Fruit fly (Drosophila melanogaster) whole organism, embryonic: ENCODE data around the gene SCCRO4.

Experiments used
- B-H1 ChIP-seq: fragments of 200-800 bp; sonication (Bioruptor generic); IDR thresholded peaks from 3 replicates; pipeline ENCODE4 v1.3.6; 2022; ENCODE audit warnings: missing biosample characterization, missing genetic modification characterization
- B-H2 ChIP-seq: fragments of 200-800 bp; sonication (Bioruptor generic); optimal IDR thresholded peaks from 2 replicates; lab custom pipeline; 2018; ENCODE audit warnings: missing biosample characterization, mild to moderate bottlenecking, missing genetic modification characterization
- CG11247 ChIP-seq: fragments of 200-800 bp; sonication (Bioruptor generic); IDR thresholded peaks from 2 replicates; pipeline ENCODE4 v1.3.6; 2022; ENCODE audit warnings: missing biosample characterization, missing genetic modification characterization
- CG12942 ChIP-seq: fragments of 200-800 bp; sonication (Bioruptor generic); optimal IDR thresholded peaks from 3 replicates; lab custom pipeline; 2016; ENCODE audit warnings: missing biosample characterization, missing genetic modification characterization
- CG13894 ChIP-seq: fragments of 200-800 bp; sonication (Bioruptor generic); optimal IDR thresholded peaks from 3 replicates; lab custom pipeline; 2018; ENCODE audit warnings: missing biosample characterization, mild to moderate bottlenecking, missing genetic modification characterization, moderate library complexity
- CG14667 ChIP-seq: fragments of 200-800 bp; sonication (Bioruptor generic); IDR thresholded peaks from 2 replicates; pipeline ENCODE4 v1.3.6; 2022; ENCODE audit warnings: missing biosample characterization, missing genetic modification characterization
- CG3281 ChIP-seq: fragments of 200-800 bp; sonication (Bioruptor generic); optimal IDR thresholded peaks from 3 replicates; lab custom pipeline; 2017; ENCODE audit warnings: missing biosample characterization, mild to moderate bottlenecking, missing genetic modification characterization
- CG42726 ChIP-seq: fragments of 200-800 bp; sonication (Bioruptor generic); IDR thresholded peaks from 2 replicates; pipeline ENCODE4 v1.3.6; 2022; ENCODE audit warnings: missing biosample characterization, missing genetic modification characterization; ENCODE audit not compliant: partially characterized antibody
- CG4820 ChIP-seq: fragments of 200-800 bp; sonication (Bioruptor generic); optimal IDR thresholded peaks from 3 replicates; lab custom pipeline; 2016; ENCODE audit warnings: missing biosample characterization, missing genetic modification characterization
- CG7372 ChIP-seq: fragments of 200-800 bp; sonication (Bioruptor generic); IDR thresholded peaks from 2 replicates; pipeline ENCODE4 v1.3.6; 2022; ENCODE audit warnings: missing biosample characterization, missing genetic modification characterization
- CG7556 ChIP-seq: fragments of 200-800 bp; sonication (Bioruptor generic); optimal IDR thresholded peaks from 2 replicates; lab custom pipeline; 2017; ENCODE audit warnings: missing biosample characterization, mild to moderate bottlenecking, missing genetic modification characterization
- CG9817 ChIP-seq: fragments of 200-800 bp; sonication (Bioruptor generic); optimal IDR thresholded peaks from 2 replicates; lab custom pipeline; 2018; ENCODE audit warnings: missing biosample characterization, mild to moderate bottlenecking, missing genetic modification characterization, moderate library complexity
- CG9932 ChIP-seq: fragments of 200-800 bp; sonication (Bioruptor generic); IDR thresholded peaks from 2 replicates; pipeline ENCODE4 v1.3.6; 2022; ENCODE audit warnings: missing biosample characterization, missing genetic modification characterization
- Dek ChIP-seq: fragments of 200-800 bp; sonication (Bioruptor generic); optimal IDR thresholded peaks from 3 replicates; lab custom pipeline; 2019; ENCODE audit warnings: missing biosample characterization, mild to moderate bottlenecking, missing genetic modification characterization, moderate library complexity
- Dp ChIP-seq: fragments of 200-800 bp; sonication (Bioruptor generic); optimal IDR thresholded peaks from 2 replicates; lab custom pipeline; 2018; ENCODE audit warnings: missing biosample characterization, mild to moderate bottlenecking, missing genetic modification characterization, moderate library complexity
- Drgx ChIP-seq: fragments of 200-800 bp; sonication (Bioruptor generic); IDR thresholded peaks from 2 replicates; pipeline ENCODE4 v1.3.6; 2022; ENCODE audit warnings: missing biosample characterization, missing genetic modification characterization
- Eip74EF ChIP-seq, 2 experiments: fragments of 200-800 bp in 1 of 2; fragments of >200 bp in 1 of 2; sonication (Bioruptor generic) in 1 of 2; optimal IDR thresholded peaks; 2 replicates each; lab custom pipeline; 2017 to 2019; ENCODE audit warnings: missing biosample characterization in 2 of 2, missing genetic modification characterization in 2 of 2, mild to moderate bottlenecking in 1 of 2, moderate library complexity in 1 of 2
- Fer3 ChIP-seq: fragments of 200-800 bp; sonication (Bioruptor generic); optimal IDR thresholded peaks from 2 replicates; lab custom pipeline; 2018; ENCODE audit warnings: missing biosample characterization, mild to moderate bottlenecking, missing genetic modification characterization, moderate library complexity
- Gug ChIP-seq: fragments of 200-800 bp; sonication (Bioruptor generic); IDR thresholded peaks from 4 replicates; pipeline ENCODE4 v1.3.6; 2022; ENCODE audit warnings: missing biosample characterization, missing genetic modification characterization
- H2.0 ChIP-seq: fragments of 200-800 bp; sonication (Bioruptor generic); IDR thresholded peaks from 2 replicates; pipeline ENCODE4 v1.3.6; 2022; ENCODE audit warnings: missing biosample characterization, missing genetic modification characterization
- HLH4C ChIP-seq: fragments of 200-800 bp; sonication (Bioruptor generic); IDR thresholded peaks from 3 replicates; pipeline ENCODE4 v1.3.6; 2022; ENCODE audit warnings: missing biosample characterization, missing genetic modification characterization; ENCODE audit not compliant: partially characterized antibody
- HmgD ChIP-seq: fragments of 200-800 bp; sonication (Bioruptor generic); optimal IDR thresholded peaks from 3 replicates; lab custom pipeline; 2016; ENCODE audit warnings: missing biosample characterization, missing genetic modification characterization
- Hmx ChIP-seq: fragments of 200-800 bp; sonication (Bioruptor generic); optimal IDR thresholded peaks from 2 replicates; lab custom pipeline; 2016; ENCODE audit warnings: missing biosample characterization, missing genetic modification characterization
- Hr3 ChIP-seq: fragments of 200-800 bp; sonication (Bioruptor generic); optimal IDR thresholded peaks from 3 replicates; lab custom pipeline; 2016; ENCODE audit warnings: missing biosample characterization, missing genetic modification characterization
- Lim3 ChIP-seq: fragments of 200-800 bp; sonication (Bioruptor generic); IDR thresholded peaks from 2 replicates; pipeline ENCODE4 v1.3.6; 2022; ENCODE audit warnings: missing biosample characterization, missing genetic modification characterization
- Mrtf ChIP-seq: fragments of 200-800 bp; sonication (Bioruptor generic); IDR thresholded peaks from 3 replicates; pipeline ENCODE4 v1.3.6; 2022; ENCODE audit warnings: missing biosample characterization, missing genetic modification characterization
- Taf1 ChIP-seq: fragments of 200-800 bp; sonication (Bioruptor generic); IDR thresholded peaks from 2 replicates; pipeline ENCODE4 v1.3.6; 2022; ENCODE audit warnings: missing biosample characterization, missing genetic modification characterization
- YL-1 ChIP-seq: fragments of 200-800 bp; sonication (Bioruptor generic); optimal IDR thresholded peaks from 3 replicates; lab custom pipeline; 2017; ENCODE audit warnings: missing biosample characterization, mild to moderate bottlenecking, missing genetic modification characterization
- aop ChIP-seq: fragments of 200-800 bp; sonication (Bioruptor generic); IDR thresholded peaks from 2 replicates; pipeline ENCODE4 v1.3.6; 2022; ENCODE audit warnings: missing biosample characterization, missing genetic modification characterization
- ato ChIP-seq: fragments of 200-800 bp; sonication (Bioruptor generic); IDR thresholded peaks from 2 replicates; pipeline ENCODE4 v1.3.6; 2022; ENCODE audit warnings: missing biosample characterization, missing genetic modification characterization; ENCODE audit not compliant: partially characterized antibody
- bsh ChIP-seq, 2 experiments: fragments of 200-800 bp; sonication (Bioruptor generic); optimal IDR thresholded peaks; 2 replicates each; lab custom pipeline; 2017 to 2018; ENCODE audit warnings: mild to moderate bottlenecking in 2 of 2, missing biosample characterization in 2 of 2, missing genetic modification characterization in 2 of 2, moderate library complexity in 1 of 2
- corto ChIP-seq: fragments of 200-800 bp; sonication (Bioruptor generic); optimal IDR thresholded peaks from 2 replicates; lab custom pipeline; 2016; ENCODE audit warnings: missing biosample characterization, mild to moderate bottlenecking, missing genetic modification characterization, moderate library complexity
- croc ChIP-seq: fragments of 200-800 bp; sonication (Bioruptor generic); conservative IDR thresholded peaks from 3 replicates; pipeline ENCODE4 v1.3.6; 2022; ENCODE audit warnings: missing biosample characterization, missing genetic modification characterization
- grn ChIP-seq: fragments of 200-800 bp; sonication (Bioruptor generic); optimal IDR thresholded peaks from 3 replicates; lab custom pipeline; 2017; ENCODE audit warnings: missing biosample characterization, missing genetic modification characterization
- ham ChIP-seq: fragments of 200-800 bp; sonication (Bioruptor generic); IDR thresholded peaks from 2 replicates; pipeline ENCODE4 v1.3.6; 2022; ENCODE audit warnings: missing biosample characterization, missing genetic modification characterization
- inv ChIP-seq: fragments of 200-800 bp; sonication (Bioruptor generic); IDR thresholded peaks from 2 replicates; pipeline ENCODE4 v1.3.6; 2022; ENCODE audit warnings: missing biosample characterization, missing genetic modification characterization; ENCODE audit not compliant: partially characterized antibody
- ken ChIP-seq: fragments of 200-800 bp; sonication (Bioruptor generic); IDR thresholded peaks from 3 replicates; pipeline ENCODE4 v1.3.6; 2022; ENCODE audit warnings: missing biosample characterization, missing genetic modification characterization
- kni ChIP-seq: fragments of 200-800 bp; sonication (Bioruptor generic); optimal IDR thresholded peaks from 3 replicates; lab custom pipeline; 2017; ENCODE audit warnings: mild to moderate bottlenecking, missing biosample characterization, missing genetic modification reagents, missing genetic modification characterization
- knrl ChIP-seq: fragments of 200-800 bp; sonication (Bioruptor generic); IDR thresholded peaks from 3 replicates; pipeline ENCODE4 v1.3.6; 2022; ENCODE audit warnings: missing biosample characterization, missing genetic modification characterization; ENCODE audit not compliant: partially characterized antibody
- nau ChIP-seq: fragments of 200-800 bp; sonication (Bioruptor generic); optimal IDR thresholded peaks from 3 replicates; lab custom pipeline; 2017; ENCODE audit warnings: missing biosample characterization, mild to moderate bottlenecking, missing genetic modification characterization, missing genetic modification reagents
- nmo ChIP-seq: fragments of 200-800 bp; sonication (Bioruptor generic); optimal IDR thresholded peaks from 2 replicates; lab custom pipeline; 2018; ENCODE audit warnings: missing biosample characterization, mild to moderate bottlenecking, missing genetic modification characterization, moderate library complexity
- pb ChIP-seq: fragments of 200-800 bp; sonication (Bioruptor generic); optimal IDR thresholded peaks from 3 replicates; lab custom pipeline; 2016; ENCODE audit warnings: missing biosample characterization, missing genetic modification characterization
- ranshi ChIP-seq: fragments of 200-800 bp; sonication (Bioruptor generic); IDR thresholded peaks from 2 replicates; pipeline ENCODE4 v1.3.6; 2022; ENCODE audit warnings: missing biosample characterization, missing genetic modification characterization
- seq ChIP-seq: fragments of 200-800 bp; sonication (Bioruptor generic); IDR thresholded peaks from 2 replicates; pipeline ENCODE4 v1.3.6; 2022; ENCODE audit warnings: missing biosample characterization, missing genetic modification characterization
- slou ChIP-seq: fragments of 200-800 bp; sonication (Bioruptor generic); optimal IDR thresholded peaks from 3 replicates; lab custom pipeline; 2016; ENCODE audit warnings: missing biosample characterization, missing genetic modification characterization
- tin ChIP-seq: fragments of 200-800 bp; sonication (Bioruptor generic); optimal IDR thresholded peaks from 3 replicates; lab custom pipeline; 2016; ENCODE audit warnings: missing biosample characterization, missing genetic modification characterization
- zen2 ChIP-seq: fragments of 200-800 bp; sonication (Bioruptor generic); IDR thresholded peaks from 3 replicates; pipeline ENCODE4 v1.3.6; 2022; ENCODE audit warnings: missing biosample characterization, missing genetic modification characterization; ENCODE audit not compliant: partially characterized antibody
- zfh2 ChIP-seq: fragments of 200-800 bp; sonication (Bioruptor generic); optimal IDR thresholded peaks from 2 replicates; lab custom pipeline; 2016; ENCODE audit warnings: missing biosample characterization, missing genetic modification characterization

The SCCRO4 gene

dm6 chr3L:20347762-20348580 is 48.8 kb downstream of the SCCRO4 start, which contains the start of the genes Rbbp5 and eRF1 (continued):
- peak; percentile 96 for TF ChIP-seq CG9932
- peak; percentile 74 for TF ChIP-seq slou
- TF ChIP-seq Taf1, result peak; percentile 70
- peak; percentile 80 for TF ChIP-seq zen2 (GFP tag; lab: Robert Waterston, UW)
- peak; percentile 80 for TF ChIP-seq zfh2 (GFP tag; lab: Kevin White, UChicago)
- 0 out of 2 replicates have a peak, but pooled peaks have one; percentile 78 for TF ChIP-seq ranshi
- peak; percentile 93 for TF ChIP-seq CG42726
- TF ChIP-seq Drgx (GFP tag; lab: Robert Waterston, UW), result no peak
- TF ChIP-seq Hmx (GFP tag; lab: Kevin White, UChicago), result peak; percentile 11
- TF ChIP-seq HmgD (GFP tag; lab: Kevin White, UChicago), result peak; percentile 37
- peak; percentile 76 for TF ChIP-seq Hr3
- TF ChIP-seq ken (GFP tag; lab: Robert Waterston, UW), result no peak; the same call in 2 of the 3 replicates
- no peak for TF ChIP-seq Lim3 (GFP tag; lab: Robert Waterston, UW)
- peak; percentile 47; the same call in 1 of the 2 replicates for TF ChIP-seq ham (GFP tag; lab: Robert Waterston, UW)
- TF ChIP-seq croc (GFP tag; lab: Robert Waterston, UW), result peak; percentile 27; the same call in 1 of the 3 replicates
- no peak; the same call in 1 of the 2 replicates for TF ChIP-seq H2.0 (GFP tag; lab: Robert Waterston, UW)
- peak; percentile 81 for TF ChIP-seq ato
- TF ChIP-seq nau (GFP tag; lab: Kevin White, UChicago), result no peak
- TF ChIP-seq CG9817 (tag; lab: Kevin White, UChicago), result peak; percentile 83
- peak; percentile 41; the same call in 1 of the 2 replicates for TF ChIP-seq seq (GFP tag; lab: Robert Waterston, UW)
- TF ChIP-seq CG13894 (tag; lab: Kevin White, UChicago), result peak; percentile 72
- peak; percentile 30 for TF ChIP-seq CG3281 (GFP tag; lab: Kevin White, UChicago)
- TF ChIP-seq aop (GFP tag; lab: Robert Waterston, UW), result no peak
- peak; percentile 75 for TF ChIP-seq CG7556 (GFP tag; lab: Kevin White, UChicago)
- TF ChIP-seq YL-1 (GFP tag; lab: Kevin White, UChicago), result peak; percentile 47
- TF ChIP-seq Dp (GFP tag; lab: Kevin White, UChicago), result peak; percentile 2
- peak; percentile 85; the same call in 3 of the 4 replicates for TF ChIP-seq Gug (GFP tag; lab: Robert Waterston, UW)
- peak; percentile 63; the same call in 2 of the 3 replicates for TF ChIP-seq B-H1 (GFP tag; lab: Robert Waterston, UW)
- TF ChIP-seq pb (GFP tag; lab: Kevin White, UChicago), result no peak
- TF ChIP-seq CG4820 (GFP tag; lab: Kevin White, UChicago), result peak; percentile 73
- peak; percentile 75 for TF ChIP-seq B-H2 (GFP tag; lab: Kevin White, UChicago)
- no peak for TF ChIP-seq Mrtf (GFP tag; lab: Robert Waterston, UW)
- peak; percentile 82 for TF ChIP-seq tin (GFP tag; lab: Kevin White, UChicago)
- TF ChIP-seq CG12942 (GFP tag; lab: Kevin White, UChicago), result peak; percentile 77
- peak; percentile 86 for TF ChIP-seq HLH4C
- peak; percentile 92 for TF ChIP-seq inv (GFP tag; lab: Robert Waterston, UW)
- peak; percentile 93 for TF ChIP-seq knrl (GFP tag; lab: Robert Waterston, UW)
- TF ChIP-seq CG11247, result no peak
- TF ChIP-seq Fer3 (tag; lab: Kevin White, UChicago), result peak; percentile 72
- peak in 1 of 2 experiments; percentile 75 for TF ChIP-seq bsh (GFP tag; optimal IDR thresholded peaks at IDR 0.05; lab: Kevin White, UChicago)
- TF ChIP-seq CG14667 (GFP tag; lab: Robert Waterston, UW), result no peak
- TF ChIP-seq CG7372, result peak; percentile 82
- peak; percentile 85 for TF ChIP-seq nmo (GFP tag; lab: Kevin White, UChicago)
- TF ChIP-seq kni (GFP tag; lab: Kevin White, UChicago), result no peak
- peak in 1 of 2 experiments; percentile 3 for TF ChIP-seq Eip74EF (GFP tag; optimal IDR thresholded peaks at IDR 0.05; lab: Kevin White, UChicago)
- no peak for TF ChIP-seq grn (GFP tag; lab: Kevin White, UChicago)
- peak; percentile 72 for TF ChIP-seq Dek (tag; lab: Kevin White, UChicago)
- TF ChIP-seq corto (GFP tag; lab: Kevin White, UChicago), result peak; percentile 53
